Worm (Caenorhabditis elegans) whole organism, midembryonic: ENCODE data around the gene srh-128.

Experiments
- T22C8.4 ChIP-seq: fragments of 200-800 bp; sonication (Bioruptor generic); IDR thresholded peaks from 2 replicates; pipeline ENCODE4 v1.3.6; 2022; ENCODE audit warnings: missing genetic modification characterization, missing compliant biosample characterization
- cog-1 ChIP-seq: sonication (generic microtip); optimal IDR thresholded peaks from 2 replicates; lab custom pipeline; 2016; ENCODE audit warnings: missing genetic modification characterization, missing compliant biosample characterization
- flt-1 ChIP-seq: fragments of 200-800 bp; sonication (Bioruptor generic); IDR thresholded peaks from 2 replicates; pipeline ENCODE4 v1.3.6; 2022; ENCODE audit warnings: missing genetic modification characterization, missing compliant biosample characterization
- klf-2 ChIP-seq: fragments of 200-800 bp; sonication (Bioruptor generic); conservative IDR thresholded peaks from 2 replicates; pipeline ENCODE4 v1.3.6; 2022; ENCODE audit warnings: missing genetic modification reagents, missing genetic modification characterization, missing compliant biosample characterization
- med-1 ChIP-seq: sonication (generic microtip); optimal IDR thresholded peaks from 2 replicates; lab custom pipeline; 2017; ENCODE audit warnings: missing genetic modification characterization, mild to moderate bottlenecking, missing compliant biosample characterization, antibody characterized with exemption, missing genetic modification reagents; ENCODE audit not compliant: insufficient read depth
- ref-1 ChIP-seq: fragments of 200-800 bp; sonication (Bioruptor generic); conservative IDR thresholded peaks from 2 replicates; pipeline ENCODE4 v1.3.6; 2022; ENCODE audit warnings: missing genetic modification reagents, missing genetic modification characterization, missing compliant biosample characterization
- tab-1 ChIP-seq: fragments of 200-800 bp; sonication (Bioruptor generic); IDR thresholded peaks from 2 replicates; pipeline ENCODE4 v1.3.6; 2022; ENCODE audit warnings: missing genetic modification characterization, missing compliant biosample characterization
- ztf-23 ChIP-seq: fragments of 200-800 bp; sonication (Bioruptor generic); IDR thresholded peaks from 2 replicates; pipeline ENCODE4 v1.3.6; 2022; ENCODE audit warnings: missing genetic modification reagents, missing genetic modification characterization, missing compliant biosample characterization
- ztf-29 ChIP-seq: fragments of 200-800 bp; sonication (Bioruptor generic); IDR thresholded peaks from 2 replicates; pipeline ENCODE4 v1.3.6; 2022; ENCODE audit warnings: missing genetic modification reagents, missing genetic modification characterization, missing compliant biosample characterization

Gene srh-128

DNA sequence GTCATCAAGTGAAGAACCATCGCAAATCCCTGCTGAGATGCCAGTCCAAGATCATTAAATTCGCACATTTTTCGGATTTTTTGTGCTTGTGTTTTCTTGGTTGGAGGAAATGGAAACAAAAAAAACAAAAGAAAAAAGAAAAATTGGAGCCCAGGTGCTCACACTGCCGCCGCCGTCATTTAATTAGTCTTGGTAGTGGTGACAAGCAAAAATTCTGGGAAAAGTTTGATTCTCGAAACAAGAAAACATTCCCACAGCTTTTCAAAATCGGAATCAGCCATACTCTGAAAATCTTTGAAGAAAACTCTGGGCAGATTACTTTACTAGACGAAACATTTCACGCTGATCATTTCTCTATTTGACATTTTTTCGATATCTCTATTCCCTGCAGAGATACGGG, at the start of gene srh-128:
srh-128 (minus strand) TSS at position 101 of the 400 bp plus-strand sequence.
- TF ChIP-seq flt-1 (no peak), T22C8.4 (GFP tag; lab: Robert Waterston, UW) (no peak), cog-1 (tag; lab: Kevin White, UChicago) (no peak), klf-2 (no peak), ztf-23 (GFP tag; lab: Robert Waterston, UW) (no peak), med-1 (GFP tag; lab: Kevin White, UChicago) (no peak), ztf-29 (GFP tag; lab: Robert Waterston, UW) (no peak), tab-1 (GFP tag; lab: Robert Waterston, UW) (no peak), ref-1 (GFP tag; lab: Robert Waterston, UW) (no peak)

DNA sequence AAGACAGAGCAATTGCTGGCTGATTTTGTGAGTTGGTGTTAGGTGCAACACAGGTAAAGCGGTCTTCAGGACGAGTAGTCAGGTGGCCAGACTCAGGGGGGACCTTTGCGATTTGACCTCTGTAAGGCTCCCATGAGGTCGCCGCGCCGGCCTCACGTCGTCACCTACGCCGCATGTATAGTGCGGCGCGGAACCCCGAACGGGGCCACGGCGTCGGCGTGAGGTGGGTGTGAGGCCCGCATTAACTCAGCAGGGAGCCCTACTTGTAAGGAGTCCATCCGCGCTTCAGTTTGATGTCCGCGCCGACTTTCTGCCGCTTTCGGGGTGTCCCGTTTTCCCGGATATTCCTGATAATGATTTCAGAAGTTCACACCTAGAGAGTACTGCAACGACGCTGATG, 49.5 kb upstream of the srh-128 start:
- no peak for TF ChIP-seq ztf-29 (GFP tag; lab: Robert Waterston, UW)
- TF ChIP-seq T22C8.4 (GFP tag; lab: Robert Waterston, UW): no peak
- no peak for TF ChIP-seq tab-1 (GFP tag; lab: Robert Waterston, UW)
- TF ChIP-seq ref-1 (GFP tag; lab: Robert Waterston, UW): no peak
- no peak for TF ChIP-seq cog-1 (tag; lab: Kevin White, UChicago)
- no peak for TF ChIP-seq flt-1

DNA sequence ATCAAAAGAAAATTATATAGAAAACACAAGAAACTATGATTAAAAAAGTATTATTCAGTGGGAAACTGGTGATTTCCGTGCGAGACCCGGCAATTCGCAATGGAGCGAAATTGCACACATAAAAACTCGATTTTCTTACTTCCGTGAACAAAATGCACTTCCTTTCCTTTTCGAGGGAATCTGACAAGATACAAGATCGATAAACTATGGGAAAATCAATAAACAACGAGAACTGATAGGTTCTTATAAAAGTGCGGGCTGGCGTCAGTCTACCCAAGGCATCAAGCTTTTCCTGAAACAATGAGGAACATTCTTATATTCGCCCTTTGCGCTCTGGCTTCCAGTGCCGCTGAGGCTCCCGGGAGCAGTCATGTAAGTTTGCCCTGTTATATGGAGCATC, 47.9 kb upstream of the srh-128 start, which contains the start of gene F29A7.3:
F29A7.3 (plus strand) TSS at position 301 of the 400 bp plus-strand sequence.
- TF ChIP-seq cog-1 (tag; lab: Kevin White, UChicago): no peak
- TF ChIP-seq klf-2: no peak
- TF ChIP-seq ref-1 (GFP tag; lab: Robert Waterston, UW): no peak
- no peak for TF ChIP-seq tab-1 (GFP tag; lab: Robert Waterston, UW)
- TF ChIP-seq flt-1: no peak
- no peak for TF ChIP-seq T22C8.4 (GFP tag; lab: Robert Waterston, UW)
- no peak for TF ChIP-seq med-1 (GFP tag; lab: Kevin White, UChicago)
- no peak for TF ChIP-seq ztf-23 (GFP tag; lab: Robert Waterston, UW)

- no peak for TF ChIP-seq klf-2
- no peak for TF ChIP-seq ref-1 (GFP tag; lab: Robert Waterston, UW)
- TF ChIP-seq med-1 (GFP tag; lab: Kevin White, UChicago): no peak
- peak; percentile 65 for TF ChIP-seq flt-1
- TF ChIP-seq tab-1 (GFP tag; lab: Robert Waterston, UW): no peak
- TF ChIP-seq T22C8.4 (GFP tag; lab: Robert Waterston, UW): no peak
- no peak for TF ChIP-seq ztf-29 (GFP tag; lab: Robert Waterston, UW)
- peak; percentile 72; the same call in 1 of the 2 replicates for TF ChIP-seq ztf-23 (GFP tag; lab: Robert Waterston, UW)
- peak; percentile 20 for TF ChIP-seq cog-1 (tag; lab: Kevin White, UChicago)
These were observed 47.4 kb upstream of the srh-128 start, which contains the start of gene F29A7.6 for ce11 chrII:2752536-2752935. F29A7.6 (minus strand) TSS chrII:2752611.

- TF ChIP-seq med-1 (GFP tag; lab: Kevin White, UChicago): no peak
- no peak for TF ChIP-seq ztf-23 (GFP tag; lab: Robert Waterston, UW)
- no peak for TF ChIP-seq ref-1 (GFP tag; lab: Robert Waterston, UW)
- TF ChIP-seq klf-2: no peak
- no peak for TF ChIP-seq cog-1 (tag; lab: Kevin White, UChicago)
- TF ChIP-seq T22C8.4 (GFP tag; lab: Robert Waterston, UW): no peak
- no peak for TF ChIP-seq ztf-29 (GFP tag; lab: Robert Waterston, UW)
- no peak for TF ChIP-seq tab-1 (GFP tag; lab: Robert Waterston, UW)
- no peak for TF ChIP-seq flt-1
These were observed 46.2 kb upstream of the srh-128 start for ce11 chrII:2751278-2751677.

- TF ChIP-seq ztf-23 (GFP tag; lab: Robert Waterston, UW) (no peak), T22C8.4 (GFP tag; lab: Robert Waterston, UW) (no peak), flt-1 (no peak), klf-2 (no peak), ztf-29 (GFP tag; lab: Robert Waterston, UW) (no peak), ref-1 (GFP tag; lab: Robert Waterston, UW) (no peak), cog-1 (tag; lab: Kevin White, UChicago) (no peak), tab-1 (GFP tag; lab: Robert Waterston, UW) (no peak), med-1 (GFP tag; lab: Kevin White, UChicago) (no peak)
These were observed 44.5 kb upstream of the srh-128 start, which contains the start of gene F29A7.4 for ce11 chrII:2749595-2750048. F29A7.4 (plus strand) TSS chrII:2749998.

DNA sequence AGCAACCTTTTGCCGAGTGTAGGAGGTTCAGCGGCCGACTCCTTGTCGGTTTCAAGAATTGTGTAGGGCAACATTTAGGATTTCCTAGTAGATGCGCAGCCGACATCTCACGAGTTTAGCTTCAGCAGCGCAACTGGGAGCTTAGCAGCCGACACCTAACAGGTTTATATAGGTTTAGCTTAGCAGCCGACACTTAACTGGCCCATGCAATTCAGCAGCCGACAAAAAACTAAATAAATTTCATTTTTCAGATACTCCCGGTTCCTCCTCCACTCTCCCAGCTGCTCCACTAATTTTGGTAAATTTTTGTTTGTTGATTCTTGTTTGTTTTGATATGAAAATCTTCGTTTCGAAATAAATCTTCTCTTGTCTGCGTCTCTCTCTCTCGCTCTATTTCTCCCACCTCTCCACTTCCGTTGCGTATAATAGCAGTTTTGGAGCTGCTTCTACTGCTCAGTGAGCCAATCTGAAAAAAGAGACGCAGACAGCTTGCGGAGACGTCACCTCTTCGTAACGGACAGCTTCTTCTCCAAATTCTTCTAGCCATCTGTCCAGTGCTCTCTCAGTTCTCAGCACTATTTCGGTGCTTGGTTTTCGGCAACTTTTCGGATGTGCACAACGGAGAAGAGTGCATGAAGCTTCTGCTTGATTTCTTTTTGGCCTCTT, 43.0 kb upstream of the srh-128 start:
- no peak for TF ChIP-seq tab-1 (GFP tag; lab: Robert Waterston, UW)
- no peak for TF ChIP-seq flt-1
- no peak for TF ChIP-seq ref-1 (GFP tag; lab: Robert Waterston, UW)
- TF ChIP-seq cog-1 (tag; lab: Kevin White, UChicago): no peak
- no peak for TF ChIP-seq ztf-23 (GFP tag; lab: Robert Waterston, UW)
- TF ChIP-seq ztf-29 (GFP tag; lab: Robert Waterston, UW): no peak
- TF ChIP-seq T22C8.4 (GFP tag; lab: Robert Waterston, UW): no peak
- no peak for TF ChIP-seq klf-2
- no peak for TF ChIP-seq med-1 (GFP tag; lab: Kevin White, UChicago)

DNA sequence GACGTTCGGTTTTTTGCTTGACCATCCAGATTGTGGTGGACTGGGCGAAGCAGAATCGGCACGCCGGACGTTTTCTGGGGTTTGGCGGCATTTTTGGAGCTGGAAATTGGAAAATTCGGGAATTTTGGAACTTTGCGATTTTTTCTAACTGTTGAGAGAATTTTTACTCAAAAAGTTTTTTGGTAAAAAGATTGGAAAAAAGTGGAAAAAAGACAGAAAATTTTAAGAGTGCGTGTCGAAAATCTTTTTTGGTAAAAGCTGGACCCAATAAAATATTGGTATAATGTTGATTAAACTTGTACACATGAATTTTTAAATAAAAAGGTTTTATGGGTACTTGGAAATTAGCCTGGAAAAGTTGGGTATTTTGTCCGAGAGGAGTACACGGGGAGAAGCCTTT, 37.2 kb upstream of the srh-128 start, which contains the start of gene T05A8.7:
T05A8.7 (minus strand) TSS at position 101 of the 400 bp plus-strand sequence.
- no peak for TF ChIP-seq cog-1 (tag; lab: Kevin White, UChicago)
- TF ChIP-seq tab-1 (GFP tag; lab: Robert Waterston, UW): no peak
- no peak for TF ChIP-seq ztf-29 (GFP tag; lab: Robert Waterston, UW)
- no peak for TF ChIP-seq T22C8.4 (GFP tag; lab: Robert Waterston, UW)

- no peak for TF ChIP-seq klf-2
- no peak for TF ChIP-seq flt-1
- no peak for TF ChIP-seq tab-1 (GFP tag; lab: Robert Waterston, UW)
- no peak for TF ChIP-seq ztf-23 (GFP tag; lab: Robert Waterston, UW)
- TF ChIP-seq T22C8.4 (GFP tag; lab: Robert Waterston, UW): no peak
- TF ChIP-seq cog-1 (tag; lab: Kevin White, UChicago): no peak
These were observed 36.3 kb upstream of the srh-128 start for ce11 chrII:2741405-2741804.
